Fruit fly (Drosophila melanogaster) whole organism, embryonic: Measurements from ENCODE around the gene ImpE1.

Experiments used
- CG11504 ChIP-seq: fragments of 200-800 bp; sonication (Bioruptor generic); optimal IDR thresholded peaks from 3 replicates; lab custom pipeline; 2019; ENCODE audit warnings: missing biosample characterization, mild to moderate bottlenecking, missing genetic modification characterization, moderate library complexity
- CG11723 ChIP-seq: fragments of 200-800 bp; sonication (Bioruptor generic); optimal IDR thresholded peaks from 2 replicates; lab custom pipeline; 2017; ENCODE audit warnings: missing biosample characterization, mild to moderate bottlenecking, missing genetic modification characterization
- CG12104 ChIP-seq: fragments of 200-800 bp; sonication (Bioruptor generic); optimal IDR thresholded peaks from 3 replicates; lab custom pipeline; 2016; ENCODE audit warnings: missing biosample characterization, missing genetic modification characterization
- CG12769 ChIP-seq: fragments of 200-800 bp; sonication (Bioruptor generic); optimal IDR thresholded peaks from 2 replicates; lab custom pipeline; 2019; ENCODE audit warnings: missing biosample characterization, mild to moderate bottlenecking, missing genetic modification characterization, moderate library complexity
- CG14014 ChIP-seq: fragments of 200-800 bp; sonication (Bioruptor generic); IDR thresholded peaks from 2 replicates; pipeline ENCODE4 v1.3.6; 2022; ENCODE audit warnings: missing biosample characterization, missing genetic modification characterization
- CG16779 ChIP-seq: fragments of 200-800 bp; sonication (Bioruptor generic); IDR thresholded peaks from 2 replicates; pipeline ENCODE4 v1.3.6; 2022; ENCODE audit warnings: missing biosample characterization, missing genetic modification characterization
- CG17829 ChIP-seq: fragments of 200-800 bp; optimal IDR thresholded peaks from 2 replicates; lab custom pipeline; 2019; ENCODE audit warnings: missing biosample characterization, mild to moderate bottlenecking, missing genetic modification characterization, moderate library complexity
- CG18599 ChIP-seq: fragments of 200-800 bp; sonication (Bioruptor generic); optimal IDR thresholded peaks from 3 replicates; lab custom pipeline; 2017; ENCODE audit warnings: missing biosample characterization, missing genetic modification characterization, mild to moderate bottlenecking, moderate library complexity, missing genetic modification reagents
- CG2199 ChIP-seq: fragments of 200-800 bp; sonication (Bioruptor generic); IDR thresholded peaks from 3 replicates; pipeline ENCODE4 v1.3.6; 2022; ENCODE audit warnings: missing biosample characterization, missing genetic modification characterization
- CG2202 ChIP-seq: fragments of 200-800 bp; sonication (Bioruptor generic); optimal IDR thresholded peaks from 2 replicates; lab custom pipeline; 2018; ENCODE audit warnings: missing biosample characterization, mild to moderate bottlenecking, missing genetic modification characterization
- CG2875 ChIP-seq: fragments of 200-800 bp; sonication (Bioruptor generic); optimal IDR thresholded peaks from 2 replicates; lab custom pipeline; 2017; ENCODE audit warnings: missing biosample characterization, mild to moderate bottlenecking, missing genetic modification characterization, missing genetic modification reagents
- CG6654 ChIP-seq: fragments of 200-800 bp; sonication (Bioruptor generic); optimal IDR thresholded peaks from 2 replicates; lab custom pipeline; 2017; ENCODE audit warnings: missing biosample characterization, mild to moderate bottlenecking, missing genetic modification characterization
- CG6765 ChIP-seq: fragments of 200-800 bp; sonication (Bioruptor generic); optimal IDR thresholded peaks from 3 replicates; lab custom pipeline; 2017; ENCODE audit warnings: missing biosample characterization, mild to moderate bottlenecking, missing genetic modification characterization
- CG7786 ChIP-seq: fragments of 200-800 bp; sonication (Bioruptor generic); optimal IDR thresholded peaks from 2 replicates; lab custom pipeline; 2016; ENCODE audit warnings: missing biosample characterization, missing genetic modification characterization
- CG7963 ChIP-seq: fragments of 200-800 bp; sonication (Bioruptor generic); IDR thresholded peaks from 3 replicates; pipeline ENCODE4 v1.3.6; 2022; ENCODE audit warnings: missing biosample characterization, missing genetic modification characterization; ENCODE audit not compliant: partially characterized antibody
- CrebB ChIP-seq: fragments of 200-800 bp; sonication (Bioruptor generic); optimal IDR thresholded peaks from 3 replicates; lab custom pipeline; 2018; ENCODE audit warnings: missing biosample characterization, mild to moderate bottlenecking, missing genetic modification characterization
- Ets65A ChIP-seq: fragments of 200-800 bp; sonication (Bioruptor generic); peaks from one replicate; lab custom pipeline; 2016; ENCODE audit warnings: missing biosample characterization, missing genetic modification characterization
- HHEX ChIP-seq: fragments of 200-800 bp; sonication (Bioruptor generic); optimal IDR thresholded peaks from 3 replicates; lab custom pipeline; 2017; ENCODE audit warnings: missing biosample characterization, mild to moderate bottlenecking, missing genetic modification characterization, missing genetic modification reagents
- HmgZ ChIP-seq: fragments of 200-800 bp; sonication (Bioruptor generic); optimal IDR thresholded peaks from 2 replicates; lab custom pipeline; 2018; ENCODE audit warnings: missing biosample characterization, mild to moderate bottlenecking, missing genetic modification characterization
- Mad ChIP-seq: fragments of 200-800 bp; sonication (Bioruptor generic); optimal IDR thresholded peaks from 2 replicates; lab custom pipeline; 2016; ENCODE audit warnings: missing biosample characterization, missing genetic modification characterization
- Max ChIP-seq: fragments of 200-800 bp; sonication (Bioruptor generic); optimal IDR thresholded peaks from 2 replicates; lab custom pipeline; 2016; ENCODE audit warnings: missing biosample characterization, mild to moderate bottlenecking, missing genetic modification characterization
- Med ChIP-seq: fragments of 200-800 bp; sonication (Bioruptor generic); peaks from one replicate; lab custom pipeline; 2016; ENCODE audit warnings: missing biosample characterization, missing genetic modification characterization, mild to moderate bottlenecking, inconsistent platforms, moderate library complexity
- Nf-YB ChIP-seq: fragments of 200-800 bp; sonication (Bioruptor generic); optimal IDR thresholded peaks from 3 replicates; lab custom pipeline; 2019; ENCODE audit warnings: missing biosample characterization, mild to moderate bottlenecking, missing genetic modification characterization, moderate library complexity
- Rfx ChIP-seq: fragments of 200-800 bp; sonication (Bioruptor generic); IDR thresholded peaks from 2 replicates; pipeline ENCODE4 v1.3.6; 2022; ENCODE audit warnings: missing biosample characterization, missing genetic modification characterization
- Sry-β ChIP-seq: fragments of 200-800 bp; sonication (Bioruptor generic); optimal IDR thresholded peaks from 2 replicates; lab custom pipeline; 2018; ENCODE audit warnings: missing biosample characterization, mild to moderate bottlenecking, missing genetic modification characterization, moderate library complexity
- abd-A ChIP-seq: fragments of 200-800 bp; sonication (Bioruptor generic); optimal IDR thresholded peaks from 3 replicates; lab custom pipeline; 2019; ENCODE audit warnings: missing biosample characterization, mild to moderate bottlenecking, missing genetic modification characterization, moderate library complexity
- chinmo ChIP-seq: fragments of 200-800 bp; sonication (Bioruptor generic); IDR thresholded peaks from 4 replicates; pipeline ENCODE4 v1.3.6; 2022; ENCODE audit warnings: missing biosample characterization, missing genetic modification characterization; ENCODE audit not compliant: partially characterized antibody
- corto ChIP-seq: fragments of 200-800 bp; sonication (Bioruptor generic); optimal IDR thresholded peaks from 2 replicates; lab custom pipeline; 2016; ENCODE audit warnings: missing biosample characterization, mild to moderate bottlenecking, missing genetic modification characterization, moderate library complexity
- fru ChIP-seq: fragments of >200 bp; optimal IDR thresholded peaks from 2 replicates; lab custom pipeline; 2017
- hbn ChIP-seq: fragments of 200-800 bp; sonication (Bioruptor generic); IDR thresholded peaks from 2 replicates; pipeline ENCODE4 v1.3.6; 2022; ENCODE audit warnings: missing biosample characterization, missing genetic modification characterization; ENCODE audit not compliant: partially characterized antibody
- lbe ChIP-seq: fragments of 200-800 bp; sonication (Bioruptor generic); optimal IDR thresholded peaks from 2 replicates; lab custom pipeline; 2016; ENCODE audit warnings: missing biosample characterization, mild to moderate bottlenecking, missing genetic modification characterization
- lmd ChIP-seq: fragments of 200-800 bp; sonication (Bioruptor generic); IDR thresholded peaks from 2 replicates; pipeline ENCODE4 v1.3.6; 2022; ENCODE audit warnings: missing biosample characterization, missing genetic modification characterization
- prd ChIP-seq, 3 experiments: fragments of >200 bp in 2 of 3; fragments of 200-800 bp in 1 of 3; sonication (Bioruptor generic) in 1 of 3; optimal IDR thresholded peaks in 2 of 3; IDR thresholded peaks in 1 of 3; 2 replicates in 2 of 3; 3 replicates in 1 of 3; pipeline versions ENCODE4 v1.3.6 to Lab custom; 2017 to 2022; ENCODE audit warnings: missing biosample characterization in 1 of 3, missing genetic modification characterization in 1 of 3
- pros ChIP-seq: fragments of 200-800 bp; sonication (Bioruptor generic); optimal IDR thresholded peaks from 3 replicates; lab custom pipeline; 2019; ENCODE audit warnings: missing biosample characterization, mild to moderate bottlenecking, missing genetic modification characterization, moderate library complexity
- ranshi ChIP-seq: fragments of 200-800 bp; sonication (Bioruptor generic); IDR thresholded peaks from 2 replicates; pipeline ENCODE4 v1.3.6; 2022; ENCODE audit warnings: missing biosample characterization, missing genetic modification characterization
- row ChIP-seq: fragments of 200-800 bp; sonication (Bioruptor generic); IDR thresholded peaks from 3 replicates; pipeline ENCODE4 v1.3.6; 2022; ENCODE audit warnings: missing biosample characterization, missing genetic modification characterization
- sens ChIP-seq: fragments of 200-800 bp; sonication (Bioruptor generic); peaks from one replicate; lab custom pipeline; 2016; ENCODE audit warnings: missing biosample characterization, missing genetic modification characterization
- slbo ChIP-seq: fragments of 200-800 bp; sonication (Bioruptor generic); IDR thresholded peaks from 2 replicates; pipeline ENCODE4 v1.3.6; 2022; ENCODE audit warnings: missing biosample characterization, missing genetic modification characterization
- tx ChIP-seq: fragments of 200-800 bp; sonication (Bioruptor generic); optimal IDR thresholded peaks from 2 replicates; lab custom pipeline; 2016; ENCODE audit warnings: missing biosample characterization, missing genetic modification characterization
- vvl ChIP-seq: fragments of 200-800 bp; sonication (Bioruptor generic); IDR thresholded peaks from 2 replicates; pipeline ENCODE4 v1.3.6; 2022; ENCODE audit warnings: missing biosample characterization, missing genetic modification characterization
- wek ChIP-seq: fragments of 200-800 bp; sonication (Bioruptor generic); optimal IDR thresholded peaks from 3 replicates; lab custom pipeline; 2018; ENCODE audit warnings: missing biosample characterization, mild to moderate bottlenecking, missing genetic modification characterization, moderate library complexity

Gene ImpE1

DNA sequence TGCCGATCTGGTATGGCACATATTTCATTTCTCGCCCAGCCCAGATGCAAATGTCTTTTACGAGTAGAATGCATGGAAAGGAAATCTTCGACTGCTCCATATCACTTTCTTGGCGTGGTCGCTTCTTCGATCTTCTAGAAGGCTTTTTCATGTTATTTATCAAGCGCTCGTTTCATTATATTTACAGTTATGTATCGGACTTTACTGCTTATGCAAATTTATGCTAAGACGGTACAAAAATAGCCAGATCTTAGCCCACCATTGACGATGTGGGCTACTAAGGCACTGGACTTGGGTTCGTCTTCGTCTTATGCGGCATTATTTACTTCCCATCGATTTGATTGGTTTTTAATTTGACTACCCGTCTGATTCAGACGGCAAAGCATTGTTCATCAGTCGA, 8.9 kb upstream of the ImpE1 start (continued):
- TF ChIP-seq CG12769 (tag; lab: Kevin White, UChicago): peak; percentile 39
- no peak for TF ChIP-seq CG7963 (GFP tag; lab: Robert Waterston, UW)
- TF ChIP-seq CG18599 (GFP tag; lab: Kevin White, UChicago): no peak
- TF ChIP-seq ranshi: no peak
- no peak for TF ChIP-seq Med (GFP tag; lab: Kevin White, UChicago)
- TF ChIP-seq Sry-β: no peak
- no peak for TF ChIP-seq Max (GFP tag; lab: Kevin White, UChicago)
- peak; percentile 55 for TF ChIP-seq abd-A (tag; lab: Kevin White, UChicago)
- no peak for TF ChIP-seq tx
- peak; percentile 97 for TF ChIP-seq pros (GFP tag; lab: Kevin White, UChicago)

dm6 chr3L:8368694-8369344, 3.4 kb upstream of the ImpE1 start:
- TF ChIP-seq Ets65A (GFP tag; lab: Kevin White, UChicago): peak; percentile 33
- TF ChIP-seq lbe: peak; percentile 42
- TF ChIP-seq Mad (GFP tag; lab: Kevin White, UChicago): no peak
- peak; percentile 29 for TF ChIP-seq corto (GFP tag; lab: Kevin White, UChicago)
- no peak for TF ChIP-seq chinmo (GFP tag; lab: Robert Waterston, UW)
- no peak for TF ChIP-seq fru (lab: Kevin White, UChicago)
- TF ChIP-seq CG2199 (GFP tag; lab: Robert Waterston, UW): no peak
- TF ChIP-seq, all 482 proteins: peak for 3

DNA sequence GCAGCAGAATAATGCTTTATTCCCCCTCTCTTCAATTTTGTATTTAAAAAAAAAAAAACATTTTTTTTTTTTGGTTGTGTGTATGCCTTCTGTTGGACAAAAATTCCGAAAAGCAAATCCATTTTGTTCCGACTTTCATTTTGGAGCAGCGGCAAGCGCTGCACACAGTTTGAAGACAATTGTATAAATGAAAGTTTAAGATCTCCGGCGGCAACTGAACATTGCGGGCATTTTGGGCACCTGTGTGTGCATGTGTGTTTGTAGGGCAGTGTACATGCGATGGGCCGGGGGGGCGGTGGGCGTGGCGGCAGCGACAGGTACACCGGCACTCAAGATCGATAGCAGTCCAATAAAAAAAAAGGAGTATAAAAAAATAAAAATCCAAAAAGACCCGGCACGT, 2.7 kb upstream of the ImpE1 start:
- peak; percentile 88 for TF ChIP-seq CG6654
- TF ChIP-seq wek: no peak

DNA sequence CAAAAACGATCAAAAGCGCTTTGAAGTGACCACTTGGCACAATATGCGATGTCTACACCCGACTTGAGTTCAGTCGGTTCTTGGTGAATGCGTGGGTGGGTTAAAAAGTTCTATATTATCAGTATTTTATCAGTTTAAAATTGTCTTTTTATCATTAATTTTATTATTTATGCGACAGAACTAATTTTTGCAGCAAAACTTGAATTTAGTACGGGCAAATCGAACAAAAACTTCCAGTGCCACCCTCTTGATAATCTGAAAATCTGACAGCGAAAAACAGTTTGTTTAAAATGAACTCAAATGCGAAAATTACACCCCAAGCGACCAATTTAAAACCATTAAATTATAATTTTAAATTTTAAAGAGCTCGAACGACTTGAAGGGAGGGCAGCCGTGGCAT, 1.3 kb upstream of the ImpE1 start:
- TF ChIP-seq slbo (GFP tag; lab: Robert Waterston, UW) (0 out of 2 replicates have a peak, but pooled peaks have one; percentile 27), Ets65A (GFP tag; lab: Kevin White, UChicago) (peak; percentile 40), HHEX (GFP tag; lab: Kevin White, UChicago) (no peak), lmd (GFP tag; lab: Robert Waterston, UW) (0 out of 2 replicates have a peak, but pooled peaks have one; percentile 11), row (GFP tag; lab: Robert Waterston, UW) (0 out of 3 replicates have a peak, but pooled peaks have one; percentile 36), prd (optimal IDR thresholded peaks at IDR 0.05; lab: Kevin White, UChicago) (no peak), prd (GFP tag; IDR thresholded peaks at IDR 0.05; lab: Robert Waterston, UW) (peak; percentile 17; the same call in 1 of the 3 replicates), vvl (GFP tag; lab: Robert Waterston, UW) (0 out of 2 replicates have a peak, but pooled peaks have one; percentile 9), CG7786 (no peak), lbe (peak; percentile 9), CG17829 (tag; lab: Kevin White, UChicago) (no peak), sens (GFP tag; lab: Kevin White, UChicago) (peak; percentile 53), Rfx (GFP tag; lab: Robert Waterston, UW) (peak; percentile 28; the same call in 1 of the 2 replicates)

dm6 chr3L:8371538-8371937, 667 bp upstream of the ImpE1 start:
- TF ChIP-seq CG2202 (tag; lab: Kevin White, UChicago): no peak
- TF ChIP-seq CG16779: no peak
- no peak for TF ChIP-seq hbn (GFP tag; lab: Robert Waterston, UW)
- no peak for TF ChIP-seq CG11723 (GFP tag; lab: Kevin White, UChicago)
- no peak for TF ChIP-seq CrebB (tag; lab: Kevin White, UChicago)
- TF ChIP-seq CG6765: no peak
- no peak for TF ChIP-seq HmgZ (tag; lab: Kevin White, UChicago)
- TF ChIP-seq Nf-YB (GFP tag; lab: Kevin White, UChicago): no peak
- TF ChIP-seq CG2875 (GFP tag; lab: Kevin White, UChicago): no peak
- TF ChIP-seq CG11504 (tag; lab: Kevin White, UChicago): no peak
- no peak for TF ChIP-seq CG12104 (GFP tag; lab: Kevin White, UChicago)
- TF ChIP-seq CG14014: no peak
- TF ChIP-seq, all 482 proteins: peak for 0
